Worm (Caenorhabditis elegans) whole organism, young adult: Measurements from ENCODE around the gene R09H3.3.
"Not testable (repeated sequence)": the region's sequence is repeated elsewhere in the genome, so short reads cannot be mapped to it uniquely, and the experiment has no call there.

Experiments used
- B0336.3 ChIP-seq: fragments of 200-800 bp; sonication (Bioruptor generic); IDR thresholded peaks from 2 replicates; pipeline ENCODE4 v1.3.6; 2022; ENCODE audit warnings: missing genetic modification characterization, missing compliant biosample characterization
- K11D2.4 ChIP-seq: fragments of 200-800 bp; sonication (Bioruptor generic); IDR thresholded peaks from 2 replicates; pipeline ENCODE4 v1.3.6; 2022; ENCODE audit warnings: missing genetic modification reagents, missing genetic modification characterization, missing compliant biosample characterization
- aptf-2 ChIP-seq: fragments of 200-800 bp; sonication (Bioruptor generic); conservative IDR thresholded peaks from 2 replicates; pipeline ENCODE4 v1.3.6; 2022; ENCODE audit warnings: missing genetic modification reagents, missing genetic modification characterization, missing compliant biosample characterization
- cebp-1 ChIP-seq, 2 experiments: fragments of 200-800 bp in 1 of 2; sonication (Bioruptor generic) in 1 of 2; sonication (generic microtip) in 1 of 2; IDR thresholded peaks in 1 of 2; optimal IDR thresholded peaks in 1 of 2; 2 replicates each; pipeline versions ENCODE4 v1.3.6 to Lab custom; 2017 to 2022; ENCODE audit warnings: missing compliant biosample characterization in 2 of 2, missing genetic modification characterization in 2 of 2, mild to moderate bottlenecking in 1 of 2, missing genetic modification reagents in 1 of 2, moderate library complexity in 1 of 2
- cebp-2 ChIP-seq: fragments of 200-800 bp; sonication (Bioruptor generic); IDR thresholded peaks from 2 replicates; pipeline ENCODE4 v1.3.6; 2022; ENCODE audit warnings: missing genetic modification characterization, missing compliant biosample characterization
- ceh-100 ChIP-seq: fragments of 200-800 bp; sonication (Bioruptor generic); IDR thresholded peaks from 2 replicates; pipeline ENCODE4 v1.3.6; 2022; ENCODE audit warnings: missing genetic modification reagents, missing genetic modification characterization, missing compliant biosample characterization
- egl-18 ChIP-seq: fragments of 200-800 bp; sonication (Bioruptor generic); IDR thresholded peaks from 2 replicates; pipeline ENCODE4 v1.3.6; 2022; ENCODE audit warnings: missing genetic modification reagents, missing genetic modification characterization, missing compliant biosample characterization
- egrh-3 ChIP-seq: fragments of 200-800 bp; sonication (Bioruptor generic); IDR thresholded peaks from 2 replicates; pipeline ENCODE4 v1.3.6; 2022; ENCODE audit warnings: missing genetic modification reagents, missing genetic modification characterization, missing compliant biosample characterization
- hlh-12 ChIP-seq: sonication (generic microtip); optimal IDR thresholded peaks from 2 replicates; lab custom pipeline; 2016; ENCODE audit warnings: missing genetic modification characterization, missing compliant biosample characterization
- hmg-1.2 ChIP-seq: fragments of 200-800 bp; sonication (Bioruptor generic); IDR thresholded peaks from 2 replicates; pipeline ENCODE4 v1.3.6; 2022; ENCODE audit warnings: missing genetic modification reagents, missing genetic modification characterization, missing compliant biosample characterization
- hsf-1 ChIP-seq: fragments of 200-800 bp; sonication (Bioruptor generic); IDR thresholded peaks from 2 replicates; pipeline ENCODE4 v1.3.6; 2022; ENCODE audit warnings: missing genetic modification reagents, missing genetic modification characterization, missing compliant biosample characterization
- let-607 ChIP-seq, 2 experiments: fragments of 200-800 bp in 1 of 2; sonication (Bioruptor generic) in 1 of 2; sonication (generic microtip) in 1 of 2; optimal IDR thresholded peaks; 2 replicates each; lab custom pipeline; 2016 to 2018; ENCODE audit warnings: mild to moderate bottlenecking in 2 of 2, missing compliant biosample characterization in 2 of 2, missing genetic modification characterization in 2 of 2, moderate library complexity in 2 of 2, missing genotype in 1 of 2
- lin-35 ChIP-seq, 3 experiments: fragments of 150-350 bp in 2 of 3; sonication (generic microtip) in 1 of 3; optimal IDR thresholded peaks; 2 replicates each; lab custom pipeline; 2014 to 2018; ENCODE audit warnings: missing biosample characterization in 3 of 3, missing genetic modification characterization in 3 of 3, missing genetic modification reagents in 3 of 3
- lin-40 ChIP-seq: sonication (generic microtip); optimal IDR thresholded peaks from 2 replicates; lab custom pipeline; 2016; ENCODE audit warnings: missing genetic modification characterization, mild to moderate bottlenecking, missing compliant biosample characterization, missing genotype, missing genetic modification reagents
- lin-54 ChIP-seq: fragments of 200-800 bp; sonication (Bioruptor generic); optimal IDR thresholded peaks from 2 replicates; lab custom pipeline; 2018; ENCODE audit warnings: mild to moderate bottlenecking, missing genetic modification characterization, missing compliant biosample characterization
- madf-10 ChIP-seq: sonication (generic microtip); optimal IDR thresholded peaks from 2 replicates; lab custom pipeline; 2016; ENCODE audit warnings: mild to moderate bottlenecking, missing genetic modification characterization, missing compliant biosample characterization
- madf-6 ChIP-seq: fragments of 200-800 bp; sonication (Bioruptor generic); IDR thresholded peaks from 2 replicates; pipeline ENCODE4 v1.3.6; 2022; ENCODE audit warnings: missing genetic modification reagents, missing genetic modification characterization, missing compliant biosample characterization
- mel-28 ChIP-seq: sonication (generic microtip); optimal IDR thresholded peaks from 2 replicates; lab custom pipeline; 2016; ENCODE audit warnings: borderline replicate concordance, mild to moderate bottlenecking, missing genetic modification characterization, missing compliant biosample characterization
- nfyb-1 ChIP-seq: fragments of 200-800 bp; sonication (Bioruptor generic); IDR thresholded peaks from 2 replicates; pipeline ENCODE4 v1.3.6; 2022; ENCODE audit warnings: missing genetic modification reagents, missing genetic modification characterization, missing compliant biosample characterization
- nhr-120 ChIP-seq: fragments of 200-800 bp; sonication (Bioruptor generic); IDR thresholded peaks from 2 replicates; pipeline ENCODE4 v1.3.6; 2022; ENCODE audit warnings: missing genetic modification characterization, missing compliant biosample characterization
- nhr-179 ChIP-seq: sonication (generic microtip); optimal IDR thresholded peaks from 2 replicates; lab custom pipeline; 2016; ENCODE audit warnings: mild to moderate bottlenecking, missing genetic modification characterization, missing compliant biosample characterization
- nhr-27 ChIP-seq: fragments of 200-800 bp; sonication (Bioruptor generic); optimal IDR thresholded peaks from 2 replicates; lab custom pipeline; 2018; ENCODE audit warnings: mild to moderate bottlenecking, missing genetic modification characterization, moderate library complexity, missing compliant biosample characterization
- rpc-1 ChIP-seq, 2 experiments: fragments of 150-350 bp in 1 of 2; sonication (generic microtip) in 1 of 2; optimal IDR thresholded peaks; 2 replicates each; lab custom pipeline; 2014 to 2018; ENCODE audit warnings: missing biosample characterization in 1 of 2, missing genetic modification characterization in 1 of 2, missing genetic modification reagents in 1 of 2, missing genotype in 1 of 2
- snpc-1.3 ChIP-seq: sonication (generic microtip); optimal IDR thresholded peaks from 2 replicates; lab custom pipeline; 2017; ENCODE audit warnings: missing genetic modification characterization, mild to moderate bottlenecking, missing compliant biosample characterization, antibody characterized with exemption, moderate library complexity, missing genotype, missing genetic modification reagents; ENCODE audit not compliant: insufficient read depth
- tbp1 ChIP-seq: fragments of 200-800 bp; sonication (Bioruptor generic); optimal IDR thresholded peaks from 2 replicates; lab custom pipeline; 2018; ENCODE audit warnings: mild to moderate bottlenecking, missing genetic modification characterization, missing compliant biosample characterization
- tlf-1 ChIP-seq: fragments of 200-800 bp; sonication (Bioruptor generic); optimal IDR thresholded peaks from 2 replicates; lab custom pipeline; 2018; ENCODE audit warnings: mild to moderate bottlenecking, missing genetic modification characterization, missing compliant biosample characterization
- unc-62 ChIP-seq: fragments of 150-350 bp; optimal IDR thresholded peaks from 2 replicates; lab custom pipeline; 2014; ENCODE audit warnings: missing biosample characterization, missing genetic modification reagents, missing genetic modification characterization
- zfh-2 ChIP-seq: fragments of 200-800 bp; sonication (Bioruptor generic); conservative IDR thresholded peaks from 2 replicates; pipeline ENCODE4 v1.3.6; 2022; ENCODE audit warnings: missing genetic modification reagents, missing genetic modification characterization, missing compliant biosample characterization
- ztf-6 ChIP-seq: fragments of 200-800 bp; sonication (Bioruptor generic); IDR thresholded peaks from 2 replicates; pipeline ENCODE4 v1.3.6; 2022; ENCODE audit warnings: missing genetic modification reagents, missing genetic modification characterization, missing compliant biosample characterization

Gene R09H3.3

DNA sequence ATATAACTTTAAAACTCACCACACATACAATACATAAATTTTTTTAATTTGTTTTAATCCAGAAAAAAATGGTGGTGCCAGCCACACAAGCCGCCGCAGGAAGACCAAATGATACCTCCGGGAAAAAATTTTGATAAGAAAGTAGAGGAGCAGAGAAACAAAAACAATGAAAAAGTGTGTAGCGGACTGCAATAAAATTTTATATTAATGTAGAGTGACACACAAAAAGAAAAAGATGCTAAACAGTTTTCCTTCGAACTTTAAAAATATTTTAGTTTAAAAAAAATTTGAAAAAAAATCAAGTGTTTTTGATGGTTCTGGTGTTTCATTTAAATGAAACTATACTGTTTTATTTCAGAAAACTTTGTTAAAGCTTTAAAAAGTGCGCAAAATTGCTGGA, 21.3 kb upstream of the R09H3.3 start, which contains the start of gene C36C9.12:
Gene C36C9.12, minus strand, starts transcription at position 101 of the 400 bp plus-strand sequence.
- TF ChIP-seq tlf-1 (GFP tag; lab: Kevin White, UChicago); nhr-27 (tag; lab: Kevin White, UChicago); lin-54: not testable (repeated sequence)

DNA sequence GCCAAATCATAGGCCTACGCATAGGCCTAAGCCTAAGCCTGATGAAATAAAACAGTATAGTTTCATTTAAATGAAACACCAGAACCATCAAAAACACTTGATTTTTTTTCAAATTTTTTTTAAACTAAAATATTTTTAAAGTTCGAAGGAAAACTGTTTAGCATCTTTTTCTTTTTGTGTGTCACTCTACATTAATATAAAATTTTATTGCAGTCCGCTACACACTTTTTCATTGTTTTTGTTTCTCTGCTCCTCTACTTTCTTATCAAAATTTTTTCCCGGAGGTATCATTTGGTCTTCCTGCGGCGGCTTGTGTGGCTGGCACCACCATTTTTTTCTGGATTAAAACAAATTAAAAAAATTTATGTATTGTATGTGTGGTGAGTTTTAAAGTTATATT, 18.4 kb upstream of the R09H3.3 start, which contains the start of gene C36C9.11:
Gene C36C9.11, plus strand, starts transcription at position 301 of the 400 bp plus-strand sequence.
- not testable (repeated sequence) for TF ChIP-seq aptf-2; zfh-2 (GFP tag; lab: Robert Waterston, UW); nhr-179 (tag; lab: Kevin White, UChicago)

DNA sequence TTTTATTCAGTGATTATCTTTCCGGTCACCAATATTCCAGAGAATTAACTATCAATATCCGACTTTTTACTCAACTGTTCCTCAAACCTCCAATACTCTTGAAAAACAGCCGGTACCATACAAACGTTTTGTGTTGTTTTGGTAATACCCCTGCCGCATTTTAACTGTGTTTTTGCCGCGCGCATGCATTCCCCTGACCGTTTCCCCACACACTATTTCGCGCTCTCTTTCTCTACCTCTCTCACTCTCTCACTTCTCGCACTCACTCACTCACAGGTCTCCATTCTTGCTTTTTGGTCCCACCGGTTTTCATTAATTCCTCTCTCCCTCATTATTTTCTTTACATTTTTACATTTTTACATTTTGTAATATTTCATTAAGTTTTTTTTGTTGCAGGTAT, 13.9 kb upstream of the R09H3.3 start, which contains the start of gene meg-4:
Gene meg-4, plus strand, starts transcription at position 397 of the 400 bp plus-strand sequence.
- TF ChIP-seq lin-54: no peak
- peak; percentile 62 for TF ChIP-seq hmg-1.2 (GFP tag; lab: Robert Waterston, UW)
- 0 out of 2 replicates have a peak, but pooled peaks have one; percentile 29 for TF ChIP-seq madf-6
- TF ChIP-seq lin-35 (GFP tag; optimal IDR thresholded peaks at IDR 0.05; lab: Kevin White, UChicago): no peak

DNA sequence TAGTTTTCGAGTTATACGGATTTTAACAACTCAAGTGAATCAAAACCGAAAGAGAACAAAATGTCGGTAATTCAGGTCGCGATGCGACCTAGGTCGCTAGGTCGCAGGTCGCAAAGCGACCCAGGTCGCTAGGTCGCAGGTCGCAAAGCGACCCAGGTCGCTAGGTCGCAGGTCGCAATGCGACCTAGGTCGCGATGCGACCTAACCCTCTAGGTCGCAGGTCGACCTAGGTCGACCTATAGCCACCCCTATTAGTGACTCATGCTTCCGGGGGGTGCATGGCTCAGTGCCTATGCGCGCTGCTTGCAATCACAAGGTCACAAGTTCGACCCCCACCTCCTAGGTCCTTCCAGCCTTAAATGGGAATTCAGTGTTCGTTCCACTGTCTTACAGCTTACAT, 12.8 kb upstream of the R09H3.3 start:
- 0 out of 2 replicates have a peak, but pooled peaks have one; percentile 56 for TF ChIP-seq nhr-120 (GFP tag; lab: Robert Waterston, UW)
- not testable (repeated sequence) for TF ChIP-seq rpc-1 (optimal IDR thresholded peaks at IDR 0.05; lab: Kevin White, UChicago)
- peak; percentile 15 for TF ChIP-seq rpc-1 (tag; optimal IDR thresholded peaks at IDR 0.05; lab: Kevin White, UChicago)
- TF ChIP-seq egrh-3 (GFP tag; lab: Robert Waterston, UW): peak; percentile 44; the same call in 1 of the 2 replicates
- TF ChIP-seq nfyb-1 (GFP tag; lab: Robert Waterston, UW): 0 out of 2 replicates have a peak, but pooled peaks have one; percentile 15

DNA sequence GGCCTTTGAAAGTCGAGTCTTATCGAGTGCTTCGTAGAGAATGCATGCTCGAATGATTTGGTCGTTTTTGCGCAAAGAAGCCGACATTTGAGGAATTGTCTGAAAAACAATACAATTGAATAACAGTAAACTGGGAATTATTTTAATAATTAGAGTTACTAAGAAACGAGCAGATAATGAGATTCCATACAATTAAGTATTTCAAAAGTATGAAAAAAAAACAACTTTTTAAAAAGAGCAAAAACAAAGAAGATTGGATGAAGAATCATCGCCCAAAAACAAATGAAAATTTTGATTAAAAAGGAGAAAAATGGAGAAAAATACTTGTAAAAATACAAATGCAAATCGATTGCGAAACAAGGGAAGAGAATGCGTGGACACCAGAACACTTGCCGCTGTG, 9.4 kb upstream of the R09H3.3 start, which contains the start of gene fbxa-170:
Gene fbxa-170, minus strand, starts transcription at position 101 of the 400 bp plus-strand sequence.
- no peak for TF ChIP-seq hlh-12 (tag; lab: Kevin White, UChicago)
- no peak for TF ChIP-seq ceh-100 (GFP tag; lab: Robert Waterston, UW)
- TF ChIP-seq cebp-1 (GFP tag; IDR thresholded peaks at IDR 0.05; lab: Robert Waterston, UW): no peak
- no peak for TF ChIP-seq cebp-1 (tag; optimal IDR thresholded peaks at IDR 0.05; lab: Kevin White, UChicago)
- TF ChIP-seq snpc-1.3 (tag; lab: Kevin White, UChicago): no peak
- no peak for TF ChIP-seq B0336.3 (GFP tag; lab: Robert Waterston, UW)
- TF ChIP-seq tbp1 (GFP tag; lab: Kevin White, UChicago): no peak
- no peak for TF ChIP-seq K11D2.4 (GFP tag; lab: Robert Waterston, UW)
- TF ChIP-seq mel-28: no peak
- no peak for TF ChIP-seq madf-10 (tag; lab: Kevin White, UChicago)
- TF ChIP-seq egl-18 (GFP tag; lab: Robert Waterston, UW): no peak
- no peak for TF ChIP-seq cebp-2 (GFP tag; lab: Robert Waterston, UW)
- TF ChIP-seq unc-62 (GFP tag; lab: Kevin White, UChicago): no peak
- TF ChIP-seq ztf-6 (GFP tag; lab: Robert Waterston, UW): no peak
- TF ChIP-seq hsf-1 (GFP tag; lab: Robert Waterston, UW): no peak
- no peak for TF ChIP-seq let-607 (tag; optimal IDR thresholded peaks at IDR 0.05; lab: Kevin White, UChicago)
- TF ChIP-seq lin-40: no peak
